Fruit fly (Drosophila melanogaster): ENCODE data around the gene tctn.

DNA sequence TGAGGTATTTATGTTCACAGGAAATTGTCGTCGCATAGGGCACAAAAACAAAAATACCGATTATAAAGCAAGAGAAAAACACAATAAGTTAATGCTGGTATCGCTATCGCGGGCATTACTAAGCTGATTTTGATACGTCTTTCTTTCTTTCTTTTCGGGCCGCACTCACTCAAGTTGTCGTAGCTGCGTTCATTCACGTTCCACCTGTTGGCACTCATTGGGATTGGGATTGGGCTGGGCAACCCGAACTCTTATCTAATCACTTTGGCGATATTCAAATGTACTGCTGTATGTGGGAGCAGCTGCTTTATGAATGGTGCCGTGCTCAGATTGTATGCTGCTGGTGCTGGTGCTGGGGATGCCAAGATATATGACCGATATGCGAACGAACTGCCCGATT is 45.8 kb downstream of the tctn start:
- TF ChIP-seq esn (GFP tag; optimal IDR thresholded peaks at IDR 0.05) (no peak), CG6792 (GFP tag; optimal IDR thresholded peaks at IDR 0.05) (no peak), fd85E (GFP tag; optimal IDR thresholded peaks at IDR 0.05) (no peak), spab (GFP tag; optimal IDR thresholded peaks at IDR 0.05) (no peak), CG6276 (GFP tag; optimal IDR thresholded peaks at IDR 0.05) (no peak), topi (GFP tag; optimal IDR thresholded peaks at IDR 0.05) (no peak), Gug (GFP tag; IDR thresholded peaks at IDR 0.05) (no peak), Eip93F (GFP tag; optimal IDR thresholded peaks at IDR 0.05) (no peak)
